Fruit fly (Drosophila melanogaster) ovary, adult (tissue): ENCODE results near the gene Pnn.
"Not testable (repeated sequence)": the region's sequence is repeated elsewhere in the genome, so short reads cannot be mapped to it uniquely, and the experiment has no call there.

Experiments used
- CG17801 ChIP-seq: fragments of 200-800 bp; optimal IDR thresholded peaks from 2 replicates; lab custom pipeline; 2019; ENCODE audit warnings: missing biosample characterization, mild to moderate bottlenecking, missing genetic modification characterization, moderate library complexity; ENCODE audit not compliant: partially characterized antibody

Pnn gene

DNA sequence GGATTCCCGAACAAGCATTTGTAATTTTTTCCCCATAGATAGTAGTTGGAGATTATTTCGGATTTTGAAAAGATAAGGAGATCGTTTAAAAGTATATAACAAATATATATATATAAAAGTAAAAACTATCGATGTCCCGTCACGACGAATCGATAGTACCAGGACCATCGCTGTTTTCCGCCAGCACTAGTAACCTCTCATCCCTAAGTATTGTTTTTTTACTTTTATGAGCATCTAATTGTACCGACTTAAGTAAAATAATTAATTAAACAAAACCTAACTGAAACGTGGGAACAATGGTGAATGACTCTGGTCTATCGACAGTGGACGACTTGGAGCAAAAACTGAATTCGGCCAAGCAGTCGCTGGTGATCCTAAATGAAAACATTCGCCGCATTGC lies at the start of gene Pnn:
Gene Pnn, plus strand, starts transcription at position 187 of the 400 bp plus-strand sequence.
- TF ChIP-seq CG17801 (GFP tag; lab: Kevin White, UChicago) = peak; percentile 20

DNA sequence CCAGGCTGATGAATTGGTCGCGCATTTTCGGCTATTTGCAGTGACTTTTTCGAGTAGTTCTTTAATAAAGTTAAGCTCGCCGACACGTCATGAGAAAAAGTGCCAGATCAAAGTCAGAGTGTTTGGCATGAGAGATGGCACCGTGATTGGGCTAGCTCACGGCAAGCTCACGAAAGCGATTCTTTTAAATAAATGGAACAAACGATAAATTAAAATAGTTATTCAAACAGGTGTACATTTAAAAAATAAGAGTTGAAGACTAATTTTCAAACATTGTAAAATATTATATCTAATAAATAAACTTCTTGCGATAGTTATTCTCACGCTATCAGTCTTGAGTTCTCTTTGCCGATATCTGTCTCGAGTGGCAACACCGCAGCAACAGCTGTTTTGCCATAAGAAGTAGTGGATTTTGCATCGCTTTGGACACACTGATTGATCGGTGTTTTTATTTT lies 48.0 kb upstream of the Pnn start, which contains the start of the genes Unc-115b, p24-2 and CG32939:
Gene Unc-115b, minus strand, starts transcription at position 101 of the 455 bp plus-strand sequence.
Gene p24-2, minus strand, starts transcription at position 120 of the 455 bp plus-strand sequence.
Gene CG32939, plus strand, starts transcription at position 405 of the 455 bp plus-strand sequence.
- not testable (repeated sequence) for TF ChIP-seq CG17801 (GFP tag; lab: Kevin White, UChicago)

DNA sequence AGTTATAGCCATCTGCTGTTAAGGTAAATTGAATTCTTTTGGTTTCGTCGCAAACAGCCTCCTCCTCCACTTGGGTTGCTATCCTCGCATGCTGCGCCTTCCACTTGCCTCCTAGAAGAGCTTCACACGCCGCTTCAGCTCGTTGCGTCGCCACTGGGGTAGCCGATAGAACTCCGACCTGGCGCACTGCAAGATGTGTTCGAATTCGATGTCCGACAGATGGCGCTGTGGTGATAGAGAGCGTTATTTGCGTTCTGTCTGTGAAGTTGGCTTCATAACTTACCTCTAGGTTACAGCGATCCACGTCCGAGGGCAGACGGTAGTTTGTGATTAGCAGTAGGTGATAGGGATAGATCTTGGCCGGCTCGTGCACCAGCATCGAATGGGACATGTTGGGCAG lies 45.7 kb upstream of the Pnn start:
- no peak for TF ChIP-seq CG17801 (GFP tag; lab: Kevin White, UChicago)

DNA sequence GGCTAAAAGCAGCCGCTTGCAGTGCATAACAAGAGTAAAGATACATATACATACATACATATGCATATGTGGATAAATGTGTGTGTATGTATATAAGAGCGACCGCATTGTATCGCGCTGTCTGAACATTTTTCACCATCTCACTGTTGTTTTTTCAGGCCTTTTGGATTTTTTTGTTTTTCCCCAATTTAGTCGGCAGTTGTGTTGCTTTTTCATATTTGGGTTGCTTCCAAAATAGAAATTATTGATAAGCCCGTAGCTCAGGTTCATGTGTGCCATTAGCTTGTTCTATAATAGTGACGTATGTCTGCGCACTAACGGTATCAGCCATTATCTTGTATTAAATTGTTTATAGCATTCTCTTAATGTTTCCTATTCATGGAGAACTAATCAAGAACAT lies 40.2 kb upstream of the Pnn start:
- no peak for TF ChIP-seq CG17801 (GFP tag; lab: Kevin White, UChicago)

DNA sequence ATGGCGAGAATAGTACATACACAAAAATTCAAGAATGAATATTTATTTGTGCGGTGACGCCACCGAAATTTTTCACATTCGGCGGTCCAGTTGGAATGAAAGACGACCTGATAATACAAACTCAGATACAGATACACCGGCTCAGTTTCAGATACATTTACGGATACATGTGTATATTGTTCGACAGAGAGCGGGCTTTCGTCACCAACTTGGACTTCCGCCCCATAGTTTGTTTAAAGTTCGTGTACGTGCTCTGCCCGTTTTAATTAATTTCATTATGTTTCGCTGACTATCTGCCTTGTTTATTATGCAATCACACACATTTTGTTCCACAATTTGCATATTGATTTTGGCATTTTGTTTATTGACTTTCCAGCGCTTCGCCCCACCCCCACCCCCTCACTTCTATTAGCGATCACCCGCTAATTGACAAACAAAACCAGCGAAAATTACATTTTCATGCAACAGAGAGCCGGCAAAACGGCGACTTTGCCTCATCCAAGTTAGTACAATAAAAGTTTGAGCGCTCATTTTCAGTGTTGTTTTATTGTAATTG lies 39.5 kb upstream of the Pnn start:
- no peak for TF ChIP-seq CG17801 (GFP tag; lab: Kevin White, UChicago)

DNA sequence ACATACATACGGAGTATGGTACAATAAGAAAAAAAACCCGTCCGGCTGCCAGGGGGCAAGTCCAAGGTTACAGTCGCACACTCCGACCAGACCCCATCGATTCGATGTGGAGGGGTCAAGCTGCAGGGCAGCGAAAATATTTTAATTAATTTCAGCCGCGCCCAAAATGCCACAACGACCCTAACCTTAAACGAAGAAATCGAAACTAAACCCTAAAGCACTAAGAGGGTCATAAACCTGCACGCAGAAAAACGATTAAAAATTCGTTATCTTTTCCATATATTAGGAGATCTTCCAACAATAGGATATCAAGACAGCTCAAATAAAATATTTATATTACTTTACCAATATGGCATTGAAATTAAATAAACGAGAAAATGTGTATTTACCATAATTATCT lies 38.8 kb upstream of the Pnn start:
- TF ChIP-seq CG17801 (GFP tag; lab: Kevin White, UChicago) = no peak

DNA sequence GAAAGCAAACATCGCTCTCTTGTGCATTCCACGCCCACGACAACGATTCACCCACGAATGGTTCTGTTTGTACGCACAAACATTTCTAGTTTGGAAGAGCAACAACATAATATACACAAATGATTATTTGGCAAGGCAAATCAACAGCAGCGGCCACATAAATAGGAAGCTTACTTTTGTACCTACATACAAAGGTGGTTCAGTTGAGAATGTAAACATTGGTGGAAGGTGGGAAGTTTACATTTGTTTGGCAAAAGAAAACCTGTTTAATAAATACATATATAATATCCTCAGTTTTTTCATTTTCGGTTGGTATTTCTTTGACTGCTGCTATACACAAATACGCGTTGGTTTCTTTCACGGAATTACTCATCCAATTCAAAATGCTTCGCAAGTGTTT lies 38.1 kb upstream of the Pnn start:
- peak; percentile 72 for TF ChIP-seq CG17801 (GFP tag; lab: Kevin White, UChicago)

DNA sequence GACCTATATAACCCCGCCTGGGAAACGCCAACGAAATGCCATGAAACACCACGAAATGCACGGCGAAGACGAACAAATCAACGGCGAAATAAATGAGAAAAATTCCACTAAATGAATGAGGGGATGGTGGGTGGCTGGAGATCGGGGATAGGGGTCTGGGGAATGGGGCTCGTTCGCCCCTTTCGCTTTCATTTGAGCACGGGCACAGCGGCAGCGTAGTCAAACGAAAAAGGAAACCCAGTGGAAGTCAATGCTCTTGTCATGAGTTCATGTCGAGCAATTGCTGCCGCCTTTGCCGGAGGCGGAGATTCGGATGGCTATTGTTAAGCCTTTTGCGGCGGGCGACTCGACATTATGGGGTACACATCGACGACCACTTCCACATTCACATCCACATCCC lies 37.4 kb upstream of the Pnn start:
- TF ChIP-seq CG17801 (GFP tag; lab: Kevin White, UChicago) = no peak

DNA sequence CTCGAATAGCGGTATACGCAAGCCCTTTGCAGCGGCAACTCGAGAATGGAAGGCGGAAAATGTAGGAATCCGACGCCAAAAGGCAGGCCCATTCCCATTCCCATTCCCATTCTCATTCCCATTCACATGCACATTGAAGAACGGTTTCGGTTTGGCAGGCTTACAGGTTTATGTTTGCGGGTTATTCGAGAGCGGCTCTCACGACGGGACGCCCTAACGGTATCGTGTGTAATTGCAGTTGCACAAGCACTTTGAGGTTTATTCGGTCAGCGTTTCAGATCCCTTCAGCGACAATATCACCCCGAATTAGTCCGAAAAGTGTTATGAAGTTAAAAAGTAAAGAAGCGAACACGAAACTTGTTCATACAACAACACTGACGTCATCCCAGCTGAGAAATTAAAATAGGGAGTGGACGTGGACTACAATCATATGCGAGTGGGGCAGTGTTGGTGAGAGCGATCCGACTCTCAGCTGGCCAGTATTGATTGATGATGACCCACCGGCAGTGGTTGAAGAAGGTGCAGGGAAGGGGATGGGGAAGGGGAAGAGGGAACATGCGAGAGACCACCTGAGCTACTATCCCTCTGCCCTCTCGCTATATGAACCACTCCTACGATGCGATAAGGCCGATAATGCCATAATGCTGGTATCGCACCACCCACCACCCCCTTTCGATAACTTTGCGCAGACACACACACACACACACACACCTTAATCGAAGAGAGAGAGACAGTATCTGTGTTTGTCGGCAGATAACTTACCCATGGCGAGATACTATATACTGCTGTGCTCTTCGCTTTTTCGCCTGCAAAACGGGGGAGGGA lies 36.3 kb upstream of the Pnn start:
- no peak for TF ChIP-seq CG17801 (GFP tag; lab: Kevin White, UChicago)

DNA sequence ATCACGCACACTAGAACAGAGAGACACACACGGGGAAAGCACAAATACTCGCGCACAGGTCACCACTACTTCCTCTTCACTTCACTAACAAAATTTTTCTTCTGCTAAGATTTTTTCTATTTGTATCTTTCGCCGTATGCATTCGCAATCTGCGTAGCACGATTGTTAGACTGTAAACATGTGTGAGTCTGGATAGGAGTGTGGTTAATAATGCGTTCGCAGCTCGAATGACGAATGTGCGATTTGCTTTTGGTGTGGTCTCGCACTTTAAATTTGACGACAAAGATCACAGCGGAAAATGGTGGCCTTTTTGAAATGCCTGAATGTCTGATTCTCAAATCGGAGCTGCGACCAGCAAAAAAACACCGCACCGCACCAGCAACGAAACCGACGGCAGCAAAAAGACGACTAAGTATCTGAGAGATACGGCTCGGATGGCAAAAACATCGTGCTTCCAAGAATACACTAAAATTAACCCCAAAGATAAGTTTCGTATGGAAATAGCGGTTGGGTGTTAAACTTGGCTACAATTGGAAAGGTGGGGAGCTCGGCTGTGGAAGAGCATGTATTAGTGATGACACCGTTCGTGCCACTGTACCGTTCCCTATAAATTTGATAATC lies 35.6 kb upstream of the Pnn start, which contains the start of gene Unc-115a:
Gene Unc-115a, minus strand, starts transcription at position 410 of the 621 bp plus-strand sequence.
- peak; percentile 55 for TF ChIP-seq CG17801 (GFP tag; lab: Kevin White, UChicago)

DNA sequence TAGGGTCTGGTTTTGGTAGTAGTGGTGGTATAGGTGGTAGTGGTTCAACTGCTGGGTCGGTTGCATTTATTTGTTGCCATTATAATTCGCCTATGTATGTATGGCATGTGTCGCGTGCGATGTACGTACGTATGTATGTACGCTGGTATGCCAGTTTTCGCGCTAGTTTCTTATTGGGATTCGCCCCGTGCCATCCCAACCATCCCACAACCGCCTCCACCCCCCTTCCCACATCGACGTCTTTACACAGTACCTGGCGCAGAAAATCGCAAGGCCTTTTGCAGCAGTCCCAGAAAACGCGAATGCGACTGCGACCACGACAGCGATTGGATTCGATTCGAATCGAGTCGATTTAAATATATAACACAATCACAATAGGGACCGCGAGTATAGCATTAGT lies 30.5 kb upstream of the Pnn start:
- no peak for TF ChIP-seq CG17801 (GFP tag; lab: Kevin White, UChicago)

DNA sequence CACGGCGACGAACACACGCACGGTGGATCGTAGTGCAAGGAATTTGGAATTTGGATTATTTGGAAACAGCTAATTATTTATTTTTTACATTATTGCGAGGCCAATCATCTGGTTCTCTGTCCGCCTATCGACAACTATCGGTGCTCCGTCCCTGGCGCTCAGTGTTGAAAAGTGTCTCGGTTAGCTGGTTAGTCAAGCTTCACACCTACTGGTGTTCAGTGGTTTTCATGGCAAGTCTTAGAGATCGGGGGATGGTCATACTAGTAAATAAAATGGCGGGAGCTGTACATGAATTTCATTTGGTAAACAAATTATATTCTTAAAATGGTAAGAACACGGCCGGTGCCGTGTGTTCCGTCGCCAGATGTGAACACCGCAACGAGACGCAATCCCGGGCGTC lies 29.8 kb upstream of the Pnn start, which contains the start of the genes trbd and dmt:
Gene trbd, minus strand, starts transcription at position 152 of the 400 bp plus-strand sequence.
Gene dmt, plus strand, starts transcription at position 257 of the 400 bp plus-strand sequence.
- no peak for TF ChIP-seq CG17801 (GFP tag; lab: Kevin White, UChicago)

DNA sequence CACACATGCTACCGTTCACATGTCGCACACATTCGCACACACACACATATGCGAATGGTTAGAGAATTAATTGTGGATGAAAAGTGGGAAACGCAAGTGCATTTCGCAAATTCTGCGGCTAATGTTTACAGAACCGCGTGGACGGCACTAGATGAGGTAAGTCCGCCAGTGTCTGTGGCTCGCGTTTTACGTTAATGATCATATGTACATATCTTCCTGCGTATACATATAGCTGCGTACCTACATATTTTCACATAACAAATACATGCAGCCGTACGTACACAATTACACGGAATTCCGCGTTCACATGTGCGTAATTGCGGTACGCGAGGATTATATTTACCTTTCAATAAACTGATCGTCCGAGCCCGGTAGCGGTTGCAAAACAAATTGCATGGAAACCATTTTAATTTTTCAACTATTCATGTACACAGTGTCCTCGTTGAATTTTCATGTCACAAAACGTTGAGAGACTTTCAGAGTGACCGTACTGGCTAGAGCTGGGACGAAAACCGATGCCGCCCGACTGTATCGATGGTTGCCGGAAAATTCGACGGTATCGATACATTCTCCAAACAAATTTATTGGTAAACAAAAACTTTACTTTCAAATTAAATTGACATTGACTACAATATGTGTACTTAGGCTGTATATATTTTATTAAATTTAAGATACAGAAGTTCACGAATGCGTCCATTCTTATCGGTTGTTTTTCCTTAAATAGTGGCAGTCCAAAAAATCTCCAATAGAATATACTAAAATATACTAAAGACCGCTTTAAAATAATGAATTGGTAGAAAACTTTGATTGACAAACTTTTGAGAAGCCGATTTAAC lies 15.4 kb upstream of the Pnn start, which contains the start of gene hyd:
Gene hyd, minus strand, starts transcription at position 495 of the 836 bp plus-strand sequence.
- no peak for TF ChIP-seq CG17801 (GFP tag; lab: Kevin White, UChicago)

DNA sequence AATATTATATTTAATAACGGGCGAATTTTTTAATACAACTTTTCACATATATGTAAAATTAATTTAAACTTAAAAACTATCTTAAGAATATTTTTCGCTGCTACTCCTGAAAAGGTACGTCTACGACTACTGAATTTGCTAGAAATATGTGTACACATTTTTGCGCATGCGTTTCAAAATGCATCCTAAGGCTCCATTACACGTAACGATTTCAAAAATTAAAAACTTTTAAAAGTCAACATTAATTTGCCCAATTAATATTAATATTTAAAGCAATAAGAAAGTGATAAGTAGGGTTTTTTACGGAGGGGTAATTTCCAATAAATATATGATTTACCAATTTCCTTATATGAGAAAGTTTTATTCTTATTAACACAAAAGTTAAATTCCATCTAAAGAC lies 9.9 kb upstream of the Pnn start, which contains the start of gene FoxP:
Gene FoxP, minus strand, starts transcription at position 89 of the 400 bp plus-strand sequence.
- TF ChIP-seq CG17801 (GFP tag; lab: Kevin White, UChicago) = no peak
